Worm (Caenorhabditis elegans) whole organism, L2 larva: ENCODE results near the gene W05E10.5.

Source experiments
- ama-1 ChIP-seq: fragments of 150-350 bp; optimal IDR thresholded peaks from 2 replicates; lab custom pipeline; 2018; ENCODE audit warnings: inconsistent platforms
- ceh-82 ChIP-seq: fragments of 150-350 bp; optimal IDR thresholded peaks from 2 replicates; lab custom pipeline; 2014; ENCODE audit warnings: missing biosample characterization, missing genetic modification characterization
- elt-1 ChIP-seq: fragments of 150-350 bp; optimal IDR thresholded peaks from 2 replicates; lab custom pipeline; 2014; ENCODE audit warnings: missing biosample characterization, missing genetic modification characterization
- elt-3 ChIP-seq: sonication (generic microtip); optimal IDR thresholded peaks from 2 replicates; lab custom pipeline; 2017; ENCODE audit warnings: missing biosample characterization, missing genetic modification characterization
- nhr-129 ChIP-seq: fragments of 150-350 bp; optimal IDR thresholded peaks from 2 replicates; lab custom pipeline; 2014; ENCODE audit warnings: missing biosample characterization, missing genetic modification characterization
- nhr-77 ChIP-seq: fragments of 150-350 bp; optimal IDR thresholded peaks from 2 replicates; lab custom pipeline; 2014; ENCODE audit warnings: missing biosample characterization, missing genetic modification characterization
- unc-39 ChIP-seq: fragments of 150-350 bp; optimal IDR thresholded peaks from 2 replicates; lab custom pipeline; 2014; ENCODE audit warnings: missing biosample characterization, missing genetic modification characterization
- unc-62 ChIP-seq: fragments of 150-350 bp; optimal IDR thresholded peaks from 2 replicates; lab custom pipeline; 2014; ENCODE audit warnings: missing biosample characterization, missing genetic modification reagents, missing genetic modification characterization
- zag-1 ChIP-seq: fragments of 150-350 bp; optimal IDR thresholded peaks from 2 replicates; lab custom pipeline; 2014; ENCODE audit warnings: missing biosample characterization, missing genetic modification characterization
- ztf-4 ChIP-seq: fragments of 150-350 bp; optimal IDR thresholded peaks from 2 replicates; lab custom pipeline; 2014; ENCODE audit warnings: missing biosample characterization, missing genetic modification characterization

DNA sequence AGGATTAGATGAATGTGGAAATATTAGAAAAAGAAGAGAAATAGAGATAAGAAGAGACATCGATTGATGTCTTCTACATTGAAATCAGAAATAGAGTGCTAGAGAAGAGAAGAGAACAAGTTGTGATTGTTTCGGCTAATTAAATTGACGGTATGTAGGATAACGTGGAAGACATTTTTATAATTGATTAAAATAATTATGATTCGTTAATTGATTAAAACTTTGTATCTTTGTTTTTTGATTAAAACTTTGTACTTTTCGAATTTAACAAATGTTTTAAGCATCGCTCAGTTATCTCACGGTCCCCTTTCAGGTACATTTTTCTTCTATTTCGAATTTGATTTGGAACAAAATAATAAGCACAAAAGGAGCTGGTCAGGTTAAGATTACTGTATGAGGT, 23.0 kb downstream of the W05E10.5 start, which contains the start of gene lgc-44:
- TF ChIP-seq ceh-82 (no peak), unc-39 (tag; lab: Kevin White, UChicago) (no peak), zag-1 (tag; lab: Kevin White, UChicago) (no peak), nhr-77 (no peak), nhr-129 (tag; lab: Kevin White, UChicago) (no peak), ztf-4 (tag; lab: Kevin White, UChicago) (no peak), unc-62 (GFP tag; lab: Kevin White, UChicago) (no peak), elt-3 (tag; lab: Kevin White, UChicago) (no peak), elt-1 (tag; lab: Kevin White, UChicago) (no peak), ama-1 (lab: Kevin White, UChicago) (no peak)
